Worm (Caenorhabditis elegans): ENCODE results near the gene str-1.

Gene str-1

DNA sequence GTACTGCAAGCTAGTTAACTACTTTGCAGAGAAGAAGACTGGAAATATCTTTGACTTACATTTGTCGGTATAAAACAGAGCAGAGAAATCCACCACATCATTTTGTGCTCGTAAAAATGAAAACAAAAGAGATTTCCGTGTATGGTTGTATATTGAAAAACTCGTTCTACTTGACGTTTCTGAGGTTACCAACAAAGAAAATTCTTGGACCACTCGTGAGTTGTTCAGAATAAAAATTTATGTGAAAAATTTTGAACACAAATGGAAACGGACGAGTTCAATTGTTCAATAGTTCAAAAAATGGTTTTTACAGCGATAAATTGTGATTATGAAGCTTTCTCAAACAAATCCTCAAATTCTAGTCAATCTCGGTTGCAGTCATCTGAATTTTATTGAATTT, 11.0 kb downstream of the str-1 start, which contains the start of gene clec-179:
Gene clec-179, minus strand, starts transcription at position 101 of the 400 bp plus-strand sequence.
- TF ChIP-seq egl-13 (tag; optimal IDR thresholded peaks at IDR 0.05): no peak
- no peak for TF ChIP-seq nhr-77 (tag; optimal IDR thresholded peaks at IDR 0.05)
- no peak for TF ChIP-seq F16B12.6 (tag; optimal IDR thresholded peaks at IDR 0.05)
- TF ChIP-seq sup-37 (GFP tag; optimal IDR thresholded peaks at IDR 0.05): no peak
- no peak for TF ChIP-seq aly-2 (tag; optimal IDR thresholded peaks at IDR 0.05)
- TF ChIP-seq C04F5.9 (tag; optimal IDR thresholded peaks at IDR 0.05): no peak
- TF ChIP-seq ceh-90 (tag; optimal IDR thresholded peaks at IDR 0.05): no peak
- no peak for TF ChIP-seq jun-1 (tag; optimal IDR thresholded peaks at IDR 0.05)
- no peak for TF ChIP-seq lin-15B (tag; optimal IDR thresholded peaks at IDR 0.05)
- TF ChIP-seq nhr-76 (tag; optimal IDR thresholded peaks at IDR 0.05): no peak
- TF ChIP-seq zag-1 (tag; optimal IDR thresholded peaks at IDR 0.05): no peak
- no peak for TF ChIP-seq irx-1 (tag; optimal IDR thresholded peaks at IDR 0.05)
- TF ChIP-seq Y116A8C.19 (tag; optimal IDR thresholded peaks at IDR 0.05; ENCODE audit: borderline replicate concordance): no peak
- no peak for TF ChIP-seq nhr-47 (tag; optimal IDR thresholded peaks at IDR 0.05)

DNA sequence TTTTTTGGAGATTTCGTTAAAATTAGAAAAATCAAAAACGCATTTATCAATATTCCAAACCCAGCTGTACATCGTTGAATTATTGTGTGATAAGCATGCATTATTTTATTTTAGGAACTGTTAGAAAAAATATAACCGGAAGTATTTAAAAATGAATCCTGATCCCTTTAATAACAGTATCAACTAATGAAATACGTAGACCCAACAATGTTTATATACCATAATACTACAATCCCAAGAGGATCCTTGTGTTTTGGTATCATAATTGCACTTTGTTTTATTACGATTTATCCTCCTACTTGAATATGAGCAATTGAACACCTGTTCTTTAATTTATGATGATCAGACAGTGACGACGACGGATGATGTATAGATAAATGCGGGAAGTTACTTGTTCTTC, 13.2 kb downstream of the str-1 start, which contains the start of gene str-249:
Gene str-249, minus strand, starts transcription at position 101 of the 400 bp plus-strand sequence.
- TF ChIP-seq aha-1 (tag; optimal IDR thresholded peaks at IDR 0.05) (no peak), nhr-237 (tag; optimal IDR thresholded peaks at IDR 0.05) (no peak), swsn-7 (tag; optimal IDR thresholded peaks at IDR 0.05) (no peak), rnt-1 (tag; optimal IDR thresholded peaks at IDR 0.05) (no peak), egl-13 (tag; optimal IDR thresholded peaks at IDR 0.05) (no peak), isw-1 (GFP tag; IDR thresholded peaks at IDR 0.05) (no peak), pag-3 (tag; optimal IDR thresholded peaks at IDR 0.05; ENCODE audit: borderline replicate concordance, insufficient read depth) (no peak), fos-1 (tag; optimal IDR thresholded peaks at IDR 0.05) (no peak), nhr-19 (GFP tag; conservative IDR thresholded peaks at IDR 0.05) (no peak), nhr-84 (tag; optimal IDR thresholded peaks at IDR 0.05) (no peak)

DNA sequence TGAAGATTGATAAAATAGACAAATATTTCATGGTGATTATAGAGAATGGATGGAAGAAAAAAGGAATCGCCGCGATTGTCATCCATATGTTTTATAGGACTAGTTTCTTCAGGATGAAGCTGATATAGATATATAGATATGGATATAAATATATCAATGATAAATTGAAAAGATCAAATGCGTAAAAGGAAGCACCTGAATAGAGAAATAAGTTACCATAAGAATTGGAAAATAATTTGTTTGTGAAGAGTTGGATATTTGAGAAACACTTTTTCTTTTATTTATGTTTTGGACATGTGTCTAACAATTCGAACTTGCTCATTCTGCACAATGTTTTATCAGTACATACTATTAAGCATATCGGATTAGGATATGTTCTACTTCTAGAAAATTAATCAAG, 14.4 kb downstream of the str-1 start, which contains the start of gene C42D4.13:
Gene C42D4.13, minus strand, starts transcription at position 101 of the 400 bp plus-strand sequence.
- TF ChIP-seq lin-14 (GFP tag; optimal IDR thresholded peaks at IDR 0.05): no peak
- TF ChIP-seq sox-4 (tag; optimal IDR thresholded peaks at IDR 0.05): no peak
- TF ChIP-seq mep-1 (tag; optimal IDR thresholded peaks at IDR 0.05): no peak
- TF ChIP-seq hpl-2 (GFP tag; optimal IDR thresholded peaks at IDR 0.05): no peak
- TF ChIP-seq lin-13 (GFP tag; optimal IDR thresholded peaks at IDR 0.05): no peak
- TF ChIP-seq nhr-77 (tag; optimal IDR thresholded peaks at IDR 0.05): no peak
- no peak for TF ChIP-seq irx-1 (tag; optimal IDR thresholded peaks at IDR 0.05)
- no peak for TF ChIP-seq Y116A8C.19 (tag; optimal IDR thresholded peaks at IDR 0.05; ENCODE audit: borderline replicate concordance)
- no peak for TF ChIP-seq efl-1 (optimal IDR thresholded peaks at IDR 0.05)
- TF ChIP-seq efl-1 (GFP tag; optimal IDR thresholded peaks at IDR 0.05 in 1 of 2): no peak
- no peak for TF ChIP-seq ceh-8 (GFP tag; optimal IDR thresholded peaks at IDR 0.05)

DNA sequence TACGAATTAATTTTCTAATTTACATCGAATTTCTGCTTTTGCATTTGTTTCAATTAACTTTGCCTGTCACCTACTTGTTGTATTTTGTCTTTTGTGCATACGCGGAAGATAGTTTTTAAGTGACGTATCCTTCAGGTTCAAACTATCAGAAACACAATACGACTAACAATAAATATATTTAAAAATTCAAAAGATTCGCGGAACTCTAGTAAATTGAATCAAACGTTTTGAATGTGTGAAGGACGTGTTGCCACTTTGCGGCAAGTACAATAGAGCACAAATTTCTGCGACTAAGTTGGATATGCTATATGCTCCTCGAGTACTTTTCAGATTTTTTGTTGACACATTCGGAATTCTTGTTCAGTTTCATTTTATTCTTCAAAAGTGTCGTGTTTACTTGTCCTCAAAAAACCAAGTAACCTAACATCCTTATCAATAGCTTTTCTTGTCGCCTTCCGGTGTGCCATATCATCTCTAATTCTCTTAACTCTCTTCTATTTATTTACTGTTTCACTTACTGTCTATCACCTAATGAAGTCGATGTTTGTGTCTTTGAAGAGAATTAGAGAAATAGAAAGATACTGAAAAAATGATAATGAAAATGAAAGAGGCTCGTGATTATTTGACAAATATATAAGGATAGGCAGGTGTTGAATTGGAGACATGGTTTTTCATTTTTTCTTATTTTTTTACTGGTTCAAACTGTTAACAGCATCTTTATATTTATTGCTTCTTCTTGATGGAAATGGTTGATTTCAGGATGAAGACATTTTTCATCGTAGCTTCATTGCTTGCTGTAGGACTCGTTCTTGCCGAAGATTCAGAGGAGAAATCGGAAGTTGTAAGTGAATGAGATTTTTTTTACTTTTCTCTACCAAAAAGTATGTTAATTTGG, 15.2 kb downstream of the str-1 start, which contains the start of gene srlf-7:
Gene srlf-7, plus strand, starts transcription at position 760 of the 895 bp plus-strand sequence.
- TF ChIP-seq ceh-8 (GFP tag; optimal IDR thresholded peaks at IDR 0.05) (no peak), efl-1 (optimal IDR thresholded peaks at IDR 0.05) (peak in 1 of 2 experiments; percentile 25), efl-1 (GFP tag; optimal IDR thresholded peaks at IDR 0.05 in 1 of 2) (no peak), vab-15 (tag; optimal IDR thresholded peaks at IDR 0.05) (no peak), lin-14 (GFP tag; optimal IDR thresholded peaks at IDR 0.05) (peak; percentile 81), C16A3.4 (tag; optimal IDR thresholded peaks at IDR 0.05) (peak; percentile 37), nhr-12 (tag; optimal IDR thresholded peaks at IDR 0.05) (no peak), rnt-1 (tag; optimal IDR thresholded peaks at IDR 0.05) (no peak), dsc-1 (tag; optimal IDR thresholded peaks at IDR 0.05) (no peak), nhr-85 (tag) (peak; percentile 86), sup-37 (GFP tag; optimal IDR thresholded peaks at IDR 0.05) (no peak), ceh-82 (tag; optimal IDR thresholded peaks at IDR 0.05) (no peak), mdl-1 (tag; optimal IDR thresholded peaks at IDR 0.05) (no peak), nhr-47 (tag; optimal IDR thresholded peaks at IDR 0.05) (no peak), hlh-4 (tag; optimal IDR thresholded peaks at IDR 0.05) (no peak), jun-1 (tag; optimal IDR thresholded peaks at IDR 0.05) (peak; percentile 66), grh-1 (GFP tag; IDR thresholded peaks at IDR 0.05) (no peak), lin-13 (GFP tag; optimal IDR thresholded peaks at IDR 0.05) (peak; percentile 9), tlp-1 (tag; optimal IDR thresholded peaks at IDR 0.05) (no peak), elt-2 (tag; optimal IDR thresholded peaks at IDR 0.05) (peak; percentile 99), sptf-1 (tag; optimal IDR thresholded peaks at IDR 0.05) (no peak), ama-1 (optimal IDR thresholded peaks at IDR 0.05) (no peak), unc-130 (tag; optimal IDR thresholded peaks at IDR 0.05) (no peak), lin-39 (tag; optimal IDR thresholded peaks at IDR 0.05) (no peak)

All from whole organism, L1 larva.